Fruit fly (Drosophila melanogaster) S2 (cell line): ENCODE data around the gene Got2.

Experiments used
- CG8478 ChIP-seq: fragments of >200 bp; optimal IDR thresholded peaks from 2 replicates; lab custom pipeline; 2018
- CTCF ChIP-seq, 2 experiments: fragments of >200 bp; optimal IDR thresholded peaks; 2 replicates each; lab custom pipeline; 2018

DNA sequence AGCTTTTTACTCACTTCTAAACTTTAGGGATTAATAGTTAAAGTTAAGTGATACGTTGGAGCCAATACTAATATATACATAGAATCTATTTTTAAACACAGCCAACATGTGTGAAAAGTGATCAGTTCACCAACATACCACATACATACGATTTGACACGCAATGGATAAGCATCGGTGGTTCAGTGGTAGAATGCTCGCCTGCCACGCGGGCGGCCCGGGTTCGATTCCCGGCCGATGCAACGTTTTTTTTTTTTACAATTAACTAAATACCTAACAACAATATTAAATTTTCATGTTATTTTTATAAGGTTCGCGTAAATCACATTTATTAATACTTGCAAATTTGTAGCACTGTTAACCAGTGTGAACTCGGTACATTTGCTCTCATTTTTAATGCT lies 44.0 kb upstream of the Got2 start:
- no peak for TF ChIP-seq CG8478 (lab: Kevin White, UChicago)
- TF ChIP-seq CTCF (optimal IDR thresholded peaks at IDR 0.05; lab: Kevin White, UChicago) = no peak
